Fruit fly (Drosophila melanogaster): Measurements from ENCODE around the gene Wnt6.

Gene Wnt6

dm6 chr2L:7332780-7333179, 734 bp upstream of the Wnt6 start:
- no peak for TF ChIP-seq h (optimal IDR thresholded peaks at IDR 0.05)
- no peak for TF ChIP-seq psq (optimal IDR thresholded peaks at IDR 0.05)
- no peak for TF ChIP-seq Myc (optimal IDR thresholded peaks at IDR 0.05)
- TF ChIP-seq insv (optimal IDR thresholded peaks at IDR 0.05), result no peak
- TF ChIP-seq ttk (optimal IDR thresholded peaks at IDR 0.05), result no peak
- TF ChIP-seq Sin3A (optimal IDR thresholded peaks at IDR 0.05), result no peak

dm6 chr2L:7334183-7334582, 669 bp downstream of the Wnt6 start:
- TF ChIP-seq Myc (optimal IDR thresholded peaks at IDR 0.05), result no peak
- TF ChIP-seq psq (optimal IDR thresholded peaks at IDR 0.05), result no peak
- no peak for TF ChIP-seq Sin3A (optimal IDR thresholded peaks at IDR 0.05)
- TF ChIP-seq insv (optimal IDR thresholded peaks at IDR 0.05), result no peak
- TF ChIP-seq h (optimal IDR thresholded peaks at IDR 0.05), result no peak
- TF ChIP-seq ttk (optimal IDR thresholded peaks at IDR 0.05), result no peak

dm6 chr2L:7339392-7340014, 6.0 kb downstream of the Wnt6 start:
- TF ChIP-seq Sin3A (optimal IDR thresholded peaks at IDR 0.05) (no peak), Myc (optimal IDR thresholded peaks at IDR 0.05) (no peak), h (optimal IDR thresholded peaks at IDR 0.05) (no peak), insv (optimal IDR thresholded peaks at IDR 0.05) (no peak), psq (optimal IDR thresholded peaks at IDR 0.05) (no peak), ttk (optimal IDR thresholded peaks at IDR 0.05) (no peak)

dm6 chr2L:7340139-7340538, 6.6 kb downstream of the Wnt6 start:
- no peak for TF ChIP-seq Sin3A (optimal IDR thresholded peaks at IDR 0.05)
- TF ChIP-seq h (optimal IDR thresholded peaks at IDR 0.05), result no peak
- TF ChIP-seq psq (optimal IDR thresholded peaks at IDR 0.05), result no peak
- no peak for TF ChIP-seq insv (optimal IDR thresholded peaks at IDR 0.05)
- no peak for TF ChIP-seq ttk (optimal IDR thresholded peaks at IDR 0.05)
- no peak for TF ChIP-seq Myc (optimal IDR thresholded peaks at IDR 0.05)

- TF ChIP-seq Sin3A (optimal IDR thresholded peaks at IDR 0.05) (no peak), ttk (optimal IDR thresholded peaks at IDR 0.05) (no peak), h (optimal IDR thresholded peaks at IDR 0.05) (no peak), Myc (optimal IDR thresholded peaks at IDR 0.05) (no peak), insv (optimal IDR thresholded peaks at IDR 0.05) (no peak), psq (optimal IDR thresholded peaks at IDR 0.05) (no peak)
Observed at dm6 chr2L:7352775-7353187, 19.3 kb downstream of the Wnt6 start.

- TF ChIP-seq ttk (optimal IDR thresholded peaks at IDR 0.05) (no peak), psq (optimal IDR thresholded peaks at IDR 0.05) (no peak), Myc (optimal IDR thresholded peaks at IDR 0.05) (no peak), Sin3A (optimal IDR thresholded peaks at IDR 0.05) (no peak), h (optimal IDR thresholded peaks at IDR 0.05) (no peak), insv (optimal IDR thresholded peaks at IDR 0.05) (no peak)
Observed at dm6 chr2L:7358008-7358582, 24.6 kb downstream of the Wnt6 start.

- TF ChIP-seq Myc (optimal IDR thresholded peaks at IDR 0.05) (no peak), ttk (optimal IDR thresholded peaks at IDR 0.05) (no peak), insv (optimal IDR thresholded peaks at IDR 0.05) (no peak), Sin3A (optimal IDR thresholded peaks at IDR 0.05) (no peak), psq (optimal IDR thresholded peaks at IDR 0.05) (no peak), h (optimal IDR thresholded peaks at IDR 0.05) (no peak)
Observed at dm6 chr2L:7358788-7359187, 25.3 kb downstream of the Wnt6 start.

dm6 chr2L:7363079-7363478, 29.6 kb downstream of the Wnt6 start, which contains the start of gene Wnt10:
Wnt10 (plus strand) TSS chr2L:7363379.
- TF ChIP-seq psq (optimal IDR thresholded peaks at IDR 0.05) (no peak), Myc (optimal IDR thresholded peaks at IDR 0.05) (no peak), h (optimal IDR thresholded peaks at IDR 0.05) (no peak), Sin3A (optimal IDR thresholded peaks at IDR 0.05) (no peak), ttk (optimal IDR thresholded peaks at IDR 0.05) (no peak), insv (optimal IDR thresholded peaks at IDR 0.05) (no peak)

dm6 chr2L:7376157-7376556, 42.6 kb downstream of the Wnt6 start:
- no peak for TF ChIP-seq insv (optimal IDR thresholded peaks at IDR 0.05)
- TF ChIP-seq Sin3A (optimal IDR thresholded peaks at IDR 0.05), result no peak
- TF ChIP-seq h (optimal IDR thresholded peaks at IDR 0.05), result no peak
- no peak for TF ChIP-seq ttk (optimal IDR thresholded peaks at IDR 0.05)
- no peak for TF ChIP-seq Myc (optimal IDR thresholded peaks at IDR 0.05)
- no peak for TF ChIP-seq psq (optimal IDR thresholded peaks at IDR 0.05)

dm6 chr2L:7377402-7377801, 43.9 kb downstream of the Wnt6 start, which contains the start of gene ninaC:
ninaC (plus strand) TSS chr2L:7377702.
- no peak for TF ChIP-seq Myc (optimal IDR thresholded peaks at IDR 0.05)
- no peak for TF ChIP-seq ttk (optimal IDR thresholded peaks at IDR 0.05)
- TF ChIP-seq psq (optimal IDR thresholded peaks at IDR 0.05), result no peak
- no peak for TF ChIP-seq insv (optimal IDR thresholded peaks at IDR 0.05)
- no peak for TF ChIP-seq Sin3A (optimal IDR thresholded peaks at IDR 0.05)
- TF ChIP-seq h (optimal IDR thresholded peaks at IDR 0.05), result no peak

dm6 chr2L:7386555-7387420, 53.3 kb downstream of the Wnt6 start:
- no peak for TF ChIP-seq Myc (optimal IDR thresholded peaks at IDR 0.05)
- TF ChIP-seq h (optimal IDR thresholded peaks at IDR 0.05), result no peak
- TF ChIP-seq psq (optimal IDR thresholded peaks at IDR 0.05), result no peak
- no peak for TF ChIP-seq insv (optimal IDR thresholded peaks at IDR 0.05)
- TF ChIP-seq Sin3A (optimal IDR thresholded peaks at IDR 0.05), result no peak
- TF ChIP-seq ttk (optimal IDR thresholded peaks at IDR 0.05), result no peak

All from Kc167 (cell line).